Fruit fly (Drosophila melanogaster): ENCODE data around the gene Doc3.
A peak's percentile ranks its signal among the peaks of the same experiment; 100 is the strongest.

The Doc3 gene

dm6 chr3L:8985848-8986320 lies 19.1 kb upstream of the Doc3 start, which contains the start of gene Galk (continued):
- no peak for TF ChIP-seq prd (optimal IDR thresholded peaks at IDR 0.05)
- TF ChIP-seq prd (GFP tag; IDR thresholded peaks at IDR 0.05): peak; percentile 68
- TF ChIP-seq crol (GFP tag; IDR thresholded peaks at IDR 0.05): no peak
- TF ChIP-seq pita (GFP tag; optimal IDR thresholded peaks at IDR 0.05): no peak
- no peak for TF ChIP-seq nau (GFP tag; optimal IDR thresholded peaks at IDR 0.05)
- TF ChIP-seq ems (GFP tag; optimal IDR thresholded peaks at IDR 0.05): peak; percentile 30
- TF ChIP-seq CG11093 (GFP tag; IDR thresholded peaks at IDR 0.05): no peak
- TF ChIP-seq CG4707 (GFP tag; optimal IDR thresholded peaks at IDR 0.05): peak; percentile 53
- peak; percentile 63 for TF ChIP-seq H2.0 (GFP tag; IDR thresholded peaks at IDR 0.05)
- no peak for TF ChIP-seq crp (GFP tag; optimal IDR thresholded peaks at IDR 0.05)
- no peak for TF ChIP-seq trh (GFP tag; optimal IDR thresholded peaks at IDR 0.05)
- TF ChIP-seq CG12155 (GFP tag; optimal IDR thresholded peaks at IDR 0.05): peak; percentile 57
- no peak for TF ChIP-seq pzg (GFP tag; optimal IDR thresholded peaks at IDR 0.05)
- peak; percentile 23 for TF ChIP-seq CG9876 (GFP tag; optimal IDR thresholded peaks at IDR 0.05)
- TF ChIP-seq en (GFP tag; optimal IDR thresholded peaks at IDR 0.05): no peak
- TF ChIP-seq CG34224 (GFP tag; IDR thresholded peaks at IDR 0.05; ENCODE audit: partially characterized antibody): no peak
- TF ChIP-seq az2 (GFP tag; optimal IDR thresholded peaks at IDR 0.05): peak; percentile 64
- no peak for TF ChIP-seq Scr (GFP tag; IDR thresholded peaks at IDR 0.05; ENCODE audit: partially characterized antibody)
- no peak for TF ChIP-seq TFAM (GFP tag; optimal IDR thresholded peaks at IDR 0.05)
- peak; percentile 46 for TF ChIP-seq CG1792 (GFP tag; optimal IDR thresholded peaks at IDR 0.05)
- peak; percentile 85 for TF ChIP-seq lab (GFP tag; optimal IDR thresholded peaks at IDR 0.05)
- peak; percentile 13 for TF ChIP-seq da (GFP tag; optimal IDR thresholded peaks at IDR 0.05)
- no peak for TF ChIP-seq dm (GFP tag; optimal IDR thresholded peaks at IDR 0.05)
- peak; percentile 48 for TF ChIP-seq unpg (GFP tag; optimal IDR thresholded peaks at IDR 0.05)
- TF ChIP-seq CG34376 (GFP tag; optimal IDR thresholded peaks at IDR 0.05): peak; percentile 95
- TF ChIP-seq CG4820 (GFP tag; optimal IDR thresholded peaks at IDR 0.05): peak; percentile 39
- peak; percentile 41 for TF ChIP-seq fu2 (GFP tag; optimal IDR thresholded peaks at IDR 0.05)
- no peak for TF ChIP-seq H15 (GFP tag; IDR thresholded peaks at IDR 0.05)
- TF ChIP-seq cato (GFP tag; optimal IDR thresholded peaks at IDR 0.05; ENCODE audit: borderline replicate concordance): no peak
- no peak for TF ChIP-seq Max (GFP tag; optimal IDR thresholded peaks at IDR 0.05)
- TF ChIP-seq Ets97D (GFP tag; optimal IDR thresholded peaks at IDR 0.05): peak; percentile 11
- TF ChIP-seq dpn (GFP tag; optimal IDR thresholded peaks at IDR 0.05): peak; percentile 68 to 75
- TF ChIP-seq CG10543 (GFP tag; optimal IDR thresholded peaks at IDR 0.05): peak; percentile 81
- TF ChIP-seq CG11085 (GFP tag; IDR thresholded peaks at IDR 0.05): peak; percentile 46; the same call in 1 of the 2 replicates
- no peak for TF ChIP-seq CG8478 (optimal IDR thresholded peaks at IDR 0.05)
- TF ChIP-seq CG18619 (GFP tag; optimal IDR thresholded peaks at IDR 0.05): no peak
- peak; percentile 71 for TF ChIP-seq ind (GFP tag; optimal IDR thresholded peaks at IDR 0.05)
- no peak for TF ChIP-seq br (optimal IDR thresholded peaks at IDR 0.05)
- TF ChIP-seq CG16779 (GFP tag; IDR thresholded peaks at IDR 0.05): peak; percentile 86
- TF ChIP-seq CG11456 (GFP tag; IDR thresholded peaks at IDR 0.05): peak; percentile 90
- no peak for TF ChIP-seq CG14965 (GFP tag; optimal IDR thresholded peaks at IDR 0.05; ENCODE audit: borderline replicate concordance)
- TF ChIP-seq CG2875 (GFP tag; optimal IDR thresholded peaks at IDR 0.05): no peak
- no peak for TF ChIP-seq CG42726 (GFP tag; IDR thresholded peaks at IDR 0.05; ENCODE audit: partially characterized antibody)
- TF ChIP-seq E2f2 (GFP tag; IDR thresholded peaks at IDR 0.05): no peak
- TF ChIP-seq Blimp-1 (GFP tag; optimal IDR thresholded peaks at IDR 0.05): peak; percentile 38
- TF ChIP-seq CG13287 (GFP tag; IDR thresholded peaks at IDR 0.05; ENCODE audit: partially characterized antibody): no peak
- TF ChIP-seq CG15479 (GFP tag; optimal IDR thresholded peaks at IDR 0.05): no peak
- TF ChIP-seq dmrt99B (tag; optimal IDR thresholded peaks at IDR 0.05): no peak
- TF ChIP-seq sens-2 (GFP tag; IDR thresholded peaks at IDR 0.05): no peak; the same call in 1 of the 2 replicates
- peak; percentile 40 for TF ChIP-seq CG9437 (GFP tag; optimal IDR thresholded peaks at IDR 0.05)
- peak; percentile 52 for TF ChIP-seq Adf1 (GFP tag; IDR thresholded peaks at IDR 0.05)

All from whole organism, embryonic.